Fruit fly (Drosophila melanogaster): Measurements from ENCODE around the gene CG33912.

Gene CG33912

DNA sequence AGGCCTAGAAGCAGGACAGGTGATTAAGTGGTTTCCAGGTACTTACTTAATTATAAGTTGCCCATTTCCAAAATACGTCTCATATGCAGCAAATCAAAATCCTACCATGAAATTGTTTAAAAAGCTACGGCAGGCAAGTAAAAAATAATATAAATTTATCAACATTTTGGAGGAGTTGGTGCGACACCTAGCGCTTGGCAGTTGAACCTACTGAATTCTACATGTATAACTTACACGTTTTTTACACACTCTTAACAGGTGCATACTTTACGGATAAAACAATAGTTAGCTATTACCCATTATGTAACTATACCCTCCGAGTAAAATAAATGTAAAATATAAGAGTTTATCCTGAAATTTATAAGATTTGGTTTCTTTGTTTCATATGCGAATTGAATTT lies 44.1 kb downstream of the CG33912 start (continued):
- TF ChIP-seq CG12391 (tag; optimal IDR thresholded peaks at IDR 0.05): peak; percentile 56
- TF ChIP-seq CG11504 (tag; optimal IDR thresholded peaks at IDR 0.05): peak; percentile 63
- no peak for TF ChIP-seq CG8359 (GFP tag; optimal IDR thresholded peaks at IDR 0.05; ENCODE audit: borderline replicate concordance)
- peak; percentile 18 for TF ChIP-seq CG12236 (GFP tag; optimal IDR thresholded peaks at IDR 0.05)
- peak; percentile 40 for TF ChIP-seq HLH3B (GFP tag; IDR thresholded peaks at IDR 0.05)
- TF ChIP-seq CG31388 (GFP tag; optimal IDR thresholded peaks at IDR 0.05): no peak
- TF ChIP-seq salm (tag; optimal IDR thresholded peaks at IDR 0.05): peak; percentile 40
- peak; percentile 53 for TF ChIP-seq gsb-n (tag; optimal IDR thresholded peaks at IDR 0.05)
- peak; percentile 46 for TF ChIP-seq Max (GFP tag; optimal IDR thresholded peaks at IDR 0.05)
- TF ChIP-seq CG9609 (GFP tag; optimal IDR thresholded peaks at IDR 0.05): peak; percentile 28
- peak; percentile 41; the same call in 1 of the 2 replicates for TF ChIP-seq CG13287 (GFP tag; IDR thresholded peaks at IDR 0.05; ENCODE audit: partially characterized antibody)
- peak; percentile 53; the same call in 2 of the 3 replicates for TF ChIP-seq Dbx (GFP tag; IDR thresholded peaks at IDR 0.05)
- TF ChIP-seq Trl (optimal IDR thresholded peaks at IDR 0.05): no peak
- TF ChIP-seq Trl (GFP tag; optimal IDR thresholded peaks at IDR 0.05): peak; percentile 57
- TF ChIP-seq HHEX (GFP tag; optimal IDR thresholded peaks at IDR 0.05): peak; percentile 49
- no peak for TF ChIP-seq otp (GFP tag; IDR thresholded peaks at IDR 0.05)
- no peak for TF ChIP-seq CG9797 (GFP tag; optimal IDR thresholded peaks at IDR 0.05)
- TF ChIP-seq dysf (GFP tag; IDR thresholded peaks at IDR 0.05): peak; percentile 47; the same call in 2 of the 3 replicates
- peak; percentile 41 for TF ChIP-seq ATbp (GFP tag; optimal IDR thresholded peaks at IDR 0.05)
- no peak for TF ChIP-seq dimm (GFP tag; IDR thresholded peaks at IDR 0.05)
- TF ChIP-seq CG18619 (GFP tag; optimal IDR thresholded peaks at IDR 0.05): peak; percentile 43
- peak; percentile 0 for TF ChIP-seq tup (GFP tag; optimal IDR thresholded peaks at IDR 0.05)
- TF ChIP-seq fd102C (GFP tag; optimal IDR thresholded peaks at IDR 0.05): peak; percentile 66
- peak; percentile 73 for TF ChIP-seq CG4424 (GFP tag; optimal IDR thresholded peaks at IDR 0.05)
- peak; percentile 92 for TF ChIP-seq sens (GFP tag)
- TF ChIP-seq lmd (GFP tag; IDR thresholded peaks at IDR 0.05): peak; percentile 23; the same call in 1 of the 2 replicates
- peak; percentile 57 for TF ChIP-seq CG10366 (GFP tag; IDR thresholded peaks at IDR 0.05)
- peak; percentile 73 for TF ChIP-seq PHDP (tag; optimal IDR thresholded peaks at IDR 0.05)
- peak; percentile 67 for TF ChIP-seq phol (tag; optimal IDR thresholded peaks at IDR 0.05)
- peak; percentile 41 for TF ChIP-seq trem (tag; optimal IDR thresholded peaks at IDR 0.05)
- 0 out of 2 replicates have a peak, but pooled peaks have one; percentile 44 for TF ChIP-seq CG7372 (GFP tag; IDR thresholded peaks at IDR 0.05)
- TF ChIP-seq CG14050 (GFP tag; IDR thresholded peaks at IDR 0.05): peak; percentile 28; the same call in 1 of the 3 replicates
- TF ChIP-seq vnd (GFP tag; IDR thresholded peaks at IDR 0.05; ENCODE audit: partially characterized antibody): peak; percentile 16; the same call in 1 of the 3 replicates
- TF ChIP-seq sisA (GFP tag; IDR thresholded peaks at IDR 0.05): no peak; the same call in 1 of the 2 replicates
- TF ChIP-seq emc (GFP tag; optimal IDR thresholded peaks at IDR 0.05): peak; percentile 16
- TF ChIP-seq croc (GFP tag; conservative IDR thresholded peaks at IDR 0.05): peak; percentile 36; the same call in 1 of the 3 replicates
- TF ChIP-seq CG7963 (GFP tag; IDR thresholded peaks at IDR 0.05; ENCODE audit: partially characterized antibody): no peak
- peak; percentile 62 for TF ChIP-seq gem (tag; optimal IDR thresholded peaks at IDR 0.05)
- peak; percentile 60 for TF ChIP-seq CG9932 (GFP tag; IDR thresholded peaks at IDR 0.05)
- peak; percentile 51 for TF ChIP-seq CG1602 (GFP tag; optimal IDR thresholded peaks at IDR 0.05)
- peak; percentile 51 for TF ChIP-seq CG17385 (GFP tag; optimal IDR thresholded peaks at IDR 0.05)
- TF ChIP-seq gro (GFP tag; optimal IDR thresholded peaks at IDR 0.05): peak; percentile 21
- no peak for TF ChIP-seq CG7271 (tag; optimal IDR thresholded peaks at IDR 0.05)
- no peak for TF ChIP-seq CG15011 (GFP tag; optimal IDR thresholded peaks at IDR 0.05)
- TF ChIP-seq unc-4 (GFP tag; IDR thresholded peaks at IDR 0.05; ENCODE audit: partially characterized antibody): no peak
- TF ChIP-seq CG13775 (GFP tag; optimal IDR thresholded peaks at IDR 0.05): peak; percentile 52
- peak; percentile 23 for TF ChIP-seq Sry-β (GFP tag; optimal IDR thresholded peaks at IDR 0.05)
- no peak for TF ChIP-seq vfl (GFP tag; optimal IDR thresholded peaks at IDR 0.05)
- TF ChIP-seq CG32532 (GFP tag; IDR thresholded peaks at IDR 0.05): peak; percentile 79
- TF ChIP-seq CG12104 (GFP tag; optimal IDR thresholded peaks at IDR 0.05): peak; percentile 54
- peak; percentile 41 for TF ChIP-seq CG8924 (tag; optimal IDR thresholded peaks at IDR 0.05)

Data from whole organism, embryonic.